Fruit fly (Drosophila melanogaster) whole organism, wandering third instar larva: ENCODE data around the gene CG4218.

ENCODE experiments used
- Myc ChIP-seq: fragments of >200 bp; optimal IDR thresholded peaks from 2 replicates; lab custom pipeline; 2017
- N ChIP-seq: fragments of >200 bp; optimal IDR thresholded peaks from 2 replicates; lab custom pipeline; 2018; ENCODE audit warnings: missing biosample characterization, missing external identifiers, missing genetic modification characterization
- dmrt93B ChIP-seq: fragments of 200-800 bp; sonication (Bioruptor generic); optimal IDR thresholded peaks from 2 replicates; lab custom pipeline; 2018; ENCODE audit warnings: missing biosample characterization, mild to moderate bottlenecking, missing genetic modification characterization
- sage ChIP-seq: fragments of 200-800 bp; sonication (Bioruptor generic); optimal IDR thresholded peaks from 2 replicates; lab custom pipeline; 2016; ENCODE audit warnings: missing biosample characterization, mild to moderate bottlenecking, missing genetic modification characterization

DNA sequence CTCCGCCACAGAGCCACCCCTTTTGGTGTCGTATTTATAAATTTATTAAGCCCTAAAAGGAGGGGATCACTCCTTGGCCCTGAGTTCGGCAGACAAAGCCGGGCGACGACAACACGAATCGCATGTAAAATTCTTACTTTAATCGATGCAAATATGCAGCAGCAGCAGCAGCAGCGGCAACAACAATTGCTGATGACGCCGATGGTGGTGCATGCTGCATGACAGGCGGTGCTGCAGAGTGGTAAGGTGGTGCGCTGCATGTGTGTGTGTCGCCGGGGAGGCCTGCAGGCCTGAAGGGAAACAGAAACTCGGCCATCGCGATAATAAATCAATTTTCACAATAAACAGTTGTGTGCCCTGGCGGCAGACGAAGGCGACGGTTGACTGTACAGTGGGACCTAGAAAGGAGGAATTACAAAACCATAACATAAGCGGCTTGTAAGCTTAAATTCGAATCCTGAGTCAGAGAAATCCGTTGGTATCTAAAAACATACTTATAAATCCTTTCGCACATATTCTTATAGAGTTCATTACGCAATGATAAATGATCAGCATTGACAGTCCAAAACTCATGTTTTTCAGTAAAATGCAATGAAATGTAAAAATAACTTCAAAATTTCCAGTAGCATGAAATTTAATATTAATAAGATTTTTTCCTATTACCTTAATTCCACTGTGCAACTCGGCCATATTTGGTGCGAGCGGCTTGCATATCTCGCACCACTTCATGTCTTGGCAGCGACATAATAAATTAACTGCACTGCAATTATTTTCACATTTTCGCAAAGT, 23.0 kb upstream of the CG4218 start:
- TF ChIP-seq sage (GFP tag; lab: Kevin White, UChicago) (no peak), N (GFP tag; lab: Kevin White, UChicago) (no peak), dmrt93B (GFP tag; lab: Kevin White, UChicago) (no peak), Myc (lab: Kevin White, UChicago) (no peak)
